Fruit fly (Drosophila melanogaster) whole organism, embryonic: ENCODE data around the gene Rrp47.

ENCODE experiments used
- BEAF-32 ChIP-seq: fragments of 200-800 bp; sonication (Bioruptor generic); optimal IDR thresholded peaks from 3 replicates; lab custom pipeline; 2017; ENCODE audit warnings: missing biosample characterization, missing genetic modification characterization, mild to moderate bottlenecking, moderate library complexity, missing genetic modification reagents
- CG10366 ChIP-seq: fragments of 200-800 bp; sonication (Bioruptor generic); IDR thresholded peaks from 2 replicates; pipeline ENCODE4 v1.3.6; 2022; ENCODE audit warnings: missing biosample characterization, missing genetic modification characterization
- CG10979 ChIP-seq: fragments of 200-800 bp; sonication (Bioruptor generic); optimal IDR thresholded peaks from 2 replicates; lab custom pipeline; 2018; ENCODE audit warnings: missing biosample characterization, mild to moderate bottlenecking, missing genetic modification characterization, moderate library complexity
- CG11247 ChIP-seq: fragments of 200-800 bp; sonication (Bioruptor generic); IDR thresholded peaks from 2 replicates; pipeline ENCODE4 v1.3.6; 2022; ENCODE audit warnings: missing biosample characterization, missing genetic modification characterization
- CG12236 ChIP-seq: fragments of 200-800 bp; sonication (Bioruptor generic); optimal IDR thresholded peaks from 2 replicates; lab custom pipeline; 2016; ENCODE audit warnings: missing biosample characterization, missing genetic modification characterization
- CG12391 ChIP-seq: fragments of 200-800 bp; sonication (Bioruptor generic); optimal IDR thresholded peaks from 3 replicates; lab custom pipeline; 2018; ENCODE audit warnings: missing biosample characterization, mild to moderate bottlenecking, missing genetic modification characterization, moderate library complexity
- CG12659 ChIP-seq: fragments of 200-800 bp; sonication (Bioruptor generic); optimal IDR thresholded peaks from 3 replicates; lab custom pipeline; 2017; ENCODE audit warnings: mild to moderate bottlenecking, missing biosample characterization, missing genetic modification reagents, missing genetic modification characterization
- CG14050 ChIP-seq: fragments of 200-800 bp; sonication (Bioruptor generic); IDR thresholded peaks from 3 replicates; pipeline ENCODE4 v1.3.6; 2022; ENCODE audit warnings: missing biosample characterization, missing genetic modification characterization
- CG14667 ChIP-seq: fragments of 200-800 bp; sonication (Bioruptor generic); IDR thresholded peaks from 2 replicates; pipeline ENCODE4 v1.3.6; 2022; ENCODE audit warnings: missing biosample characterization, missing genetic modification characterization
- CG15011 ChIP-seq: fragments of 200-800 bp; sonication (Bioruptor generic); optimal IDR thresholded peaks from 3 replicates; lab custom pipeline; 2018; ENCODE audit warnings: missing biosample characterization, mild to moderate bottlenecking, missing genetic modification characterization
- CG15479 ChIP-seq: fragments of 200-800 bp; sonication (Bioruptor generic); optimal IDR thresholded peaks from 3 replicates; lab custom pipeline; 2019; ENCODE audit warnings: missing biosample characterization, mild to moderate bottlenecking, missing genetic modification characterization, moderate library complexity
- CG16779 ChIP-seq: fragments of 200-800 bp; sonication (Bioruptor generic); IDR thresholded peaks from 2 replicates; pipeline ENCODE4 v1.3.6; 2022; ENCODE audit warnings: missing biosample characterization, missing genetic modification characterization
- CG16815 ChIP-seq: fragments of 200-800 bp; sonication (Bioruptor generic); optimal IDR thresholded peaks from 3 replicates; lab custom pipeline; 2017; ENCODE audit warnings: missing biosample characterization, mild to moderate bottlenecking, missing genetic modification characterization
- CG17829 ChIP-seq: fragments of 200-800 bp; optimal IDR thresholded peaks from 2 replicates; lab custom pipeline; 2019; ENCODE audit warnings: missing biosample characterization, mild to moderate bottlenecking, missing genetic modification characterization, moderate library complexity
- CG1792 ChIP-seq: fragments of 200-800 bp; sonication (Bioruptor generic); optimal IDR thresholded peaks from 2 replicates; lab custom pipeline; 2016; ENCODE audit warnings: missing biosample characterization, missing genetic modification characterization
- CG2116 ChIP-seq: fragments of 200-800 bp; sonication (Bioruptor generic); optimal IDR thresholded peaks from 3 replicates; lab custom pipeline; 2018; ENCODE audit warnings: missing biosample characterization, mild to moderate bottlenecking, missing genetic modification characterization
- CG4820 ChIP-seq: fragments of 200-800 bp; sonication (Bioruptor generic); optimal IDR thresholded peaks from 3 replicates; lab custom pipeline; 2016; ENCODE audit warnings: missing biosample characterization, missing genetic modification characterization
- CG4854 ChIP-seq: fragments of 200-800 bp; sonication (Bioruptor generic); optimal IDR thresholded peaks from 2 replicates; lab custom pipeline; 2016; ENCODE audit warnings: missing biosample characterization, missing genetic modification characterization, inconsistent platforms
- CG5180 ChIP-seq: fragments of 200-800 bp; sonication (Bioruptor generic); optimal IDR thresholded peaks from 3 replicates; lab custom pipeline; 2017; ENCODE audit warnings: missing biosample characterization, missing genetic modification characterization, mild to moderate bottlenecking, moderate library complexity, missing genetic modification reagents
- CG6254 ChIP-seq: fragments of 200-800 bp; sonication (Bioruptor generic); optimal IDR thresholded peaks from 3 replicates; lab custom pipeline; 2017; ENCODE audit warnings: mild to moderate bottlenecking, missing biosample characterization, missing genetic modification reagents, missing genetic modification characterization
- CG6689 ChIP-seq: fragments of 200-800 bp; sonication (Bioruptor generic); IDR thresholded peaks from 2 replicates; pipeline ENCODE4 v1.3.6; 2022; ENCODE audit warnings: missing biosample characterization, missing genetic modification characterization
- CG7839 ChIP-seq: fragments of 200-800 bp; sonication (Bioruptor generic); optimal IDR thresholded peaks from 3 replicates; lab custom pipeline; 2018; ENCODE audit warnings: missing biosample characterization, mild to moderate bottlenecking, missing genetic modification characterization, moderate library complexity
- CTCF ChIP-seq: fragments of 200-800 bp; sonication (Bioruptor generic); optimal IDR thresholded peaks from 2 replicates; lab custom pipeline; 2017; ENCODE audit warnings: missing biosample characterization, mild to moderate bottlenecking, missing genetic modification characterization, moderate library complexity
- Dbx ChIP-seq: fragments of 200-800 bp; sonication (Bioruptor generic); IDR thresholded peaks from 3 replicates; pipeline ENCODE4 v1.3.6; 2022; ENCODE audit warnings: missing biosample characterization, missing genetic modification characterization
- Dfd ChIP-seq, 2 experiments: fragments of >200 bp; optimal IDR thresholded peaks; 2 replicates each; lab custom pipeline; 2017; ENCODE audit warnings: missing biosample characterization in 2 of 2, missing genetic modification characterization in 2 of 2
- Doc2 ChIP-seq: fragments of 200-800 bp; sonication (Bioruptor generic); IDR thresholded peaks from 2 replicates; pipeline ENCODE4 v1.3.6; 2022; ENCODE audit warnings: missing biosample characterization, missing genetic modification characterization
- Ets65A ChIP-seq: fragments of 200-800 bp; sonication (Bioruptor generic); peaks from one replicate; lab custom pipeline; 2016; ENCODE audit warnings: missing biosample characterization, missing genetic modification characterization
- Ets97D ChIP-seq: fragments of 200-800 bp; sonication (Bioruptor generic); optimal IDR thresholded peaks from 3 replicates; lab custom pipeline; 2016; ENCODE audit warnings: missing biosample characterization, missing genetic modification characterization
- H2.0 ChIP-seq: fragments of 200-800 bp; sonication (Bioruptor generic); IDR thresholded peaks from 2 replicates; pipeline ENCODE4 v1.3.6; 2022; ENCODE audit warnings: missing biosample characterization, missing genetic modification characterization
- Mes4 ChIP-seq: fragments of 200-800 bp; sonication (Bioruptor generic); optimal IDR thresholded peaks from 2 replicates; lab custom pipeline; 2016; ENCODE audit warnings: missing biosample characterization, missing genetic modification characterization
- Nf-YB ChIP-seq: fragments of 200-800 bp; sonication (Bioruptor generic); optimal IDR thresholded peaks from 3 replicates; lab custom pipeline; 2019; ENCODE audit warnings: missing biosample characterization, mild to moderate bottlenecking, missing genetic modification characterization, moderate library complexity
- Opbp ChIP-seq: fragments of 200-800 bp; sonication (Bioruptor generic); IDR thresholded peaks from 3 replicates; pipeline ENCODE4 v1.3.6; 2022; ENCODE audit warnings: missing biosample characterization, missing genetic modification characterization; ENCODE audit not compliant: partially characterized antibody
- Ravus ChIP-seq: fragments of 200-800 bp; sonication (Bioruptor generic); IDR thresholded peaks from 2 replicates; pipeline ENCODE4 v1.3.6; 2022; ENCODE audit warnings: missing biosample characterization, missing genetic modification characterization
- TFAM ChIP-seq: fragments of 200-800 bp; sonication (Bioruptor generic); optimal IDR thresholded peaks from 2 replicates; lab custom pipeline; 2017; ENCODE audit warnings: missing biosample characterization, missing genetic modification characterization, inconsistent platforms
- ab ChIP-seq: fragments of 200-800 bp; sonication (Bioruptor generic); optimal IDR thresholded peaks from 2 replicates; lab custom pipeline; 2016; ENCODE audit warnings: missing biosample characterization, missing genetic modification characterization
- ara ChIP-seq: fragments of 200-800 bp; sonication (Bioruptor generic); IDR thresholded peaks from 2 replicates; pipeline ENCODE4 v1.3.6; 2022; ENCODE audit warnings: missing biosample characterization, missing genetic modification characterization
- bigmax ChIP-seq: fragments of 200-800 bp; sonication (Bioruptor generic); optimal IDR thresholded peaks from 2 replicates; lab custom pipeline; 2018; ENCODE audit warnings: missing biosample characterization, mild to moderate bottlenecking, missing genetic modification characterization
- bowl ChIP-seq: fragments of 200-800 bp; sonication (Bioruptor generic); IDR thresholded peaks from 2 replicates; pipeline ENCODE4 v1.3.6; 2022; ENCODE audit warnings: missing biosample characterization, missing genetic modification characterization
- cato ChIP-seq: fragments of 200-800 bp; sonication (Bioruptor generic); optimal IDR thresholded peaks from 2 replicates; lab custom pipeline; 2016; ENCODE audit warnings: missing biosample characterization, missing genetic modification characterization, borderline replicate concordance
- fd102C ChIP-seq: fragments of 200-800 bp; sonication (Bioruptor generic); optimal IDR thresholded peaks from 2 replicates; lab custom pipeline; 2018; ENCODE audit warnings: missing biosample characterization, mild to moderate bottlenecking, missing genetic modification characterization, moderate library complexity
- gsb ChIP-seq: fragments of 200-800 bp; sonication (Bioruptor generic); IDR thresholded peaks from 2 replicates; pipeline ENCODE4 v1.3.6; 2022; ENCODE audit warnings: missing biosample characterization, missing genetic modification characterization
- hbn ChIP-seq: fragments of 200-800 bp; sonication (Bioruptor generic); IDR thresholded peaks from 2 replicates; pipeline ENCODE4 v1.3.6; 2022; ENCODE audit warnings: missing biosample characterization, missing genetic modification characterization; ENCODE audit not compliant: partially characterized antibody
- kay ChIP-seq: fragments of 200-800 bp; sonication (Bioruptor generic); optimal IDR thresholded peaks from 2 replicates; lab custom pipeline; 2016; ENCODE audit warnings: missing biosample characterization, missing genetic modification characterization
- luna ChIP-seq: fragments of 200-800 bp; sonication (Bioruptor generic); optimal IDR thresholded peaks from 2 replicates; lab custom pipeline; 2016; ENCODE audit warnings: missing biosample characterization, missing genetic modification characterization
- nerfin-2 ChIP-seq: fragments of 200-800 bp; sonication (Bioruptor generic); IDR thresholded peaks from 2 replicates; pipeline ENCODE4 v1.3.6; 2022; ENCODE audit warnings: missing biosample characterization, missing genetic modification characterization; ENCODE audit not compliant: partially characterized antibody
- nom ChIP-seq: fragments of 200-800 bp; sonication (Bioruptor generic); optimal IDR thresholded peaks from 2 replicates; lab custom pipeline; 2017; ENCODE audit warnings: missing biosample characterization, missing genetic modification characterization, mild to moderate bottlenecking, moderate library complexity, missing genetic modification reagents
- shn ChIP-seq: fragments of 200-800 bp; sonication (Bioruptor generic); optimal IDR thresholded peaks from 3 replicates; lab custom pipeline; 2016; ENCODE audit warnings: missing biosample characterization, missing genetic modification characterization
- stwl ChIP-seq: fragments of 200-800 bp; sonication (Bioruptor generic); optimal IDR thresholded peaks from 3 replicates; lab custom pipeline; 2018; ENCODE audit warnings: missing biosample characterization, mild to moderate bottlenecking, missing genetic modification characterization, moderate library complexity
- tgo ChIP-seq: fragments of 200-800 bp; sonication (Bioruptor generic); IDR thresholded peaks from 3 replicates; pipeline ENCODE4 v1.3.6; 2022; ENCODE audit warnings: missing biosample characterization, missing genetic modification characterization
- twi ChIP-seq: fragments of 200-800 bp; optimal IDR thresholded peaks from 2 replicates; lab custom pipeline; 2019; ENCODE audit warnings: missing biosample characterization, mild to moderate bottlenecking, missing genetic modification characterization, moderate library complexity

The Rrp47 gene

dm6 chrX:15909564-15910284 is 35.0 kb upstream of the Rrp47 start, which contains the start of gene CycD (continued):
- TF ChIP-seq nom (GFP tag; lab: Kevin White, UChicago) (no peak), Dbx (GFP tag; lab: Robert Waterston, UW) (peak; percentile 68; the same call in 2 of the 3 replicates), CG6689 (GFP tag; lab: Robert Waterston, UW) (no peak; the same call in 1 of the 2 replicates), CG14667 (GFP tag; lab: Robert Waterston, UW) (no peak), CG17829 (peak; percentile 12), ara (no peak), Ets65A (GFP tag; lab: Kevin White, UChicago) (peak; percentile 94), BEAF-32 (GFP tag; lab: Kevin White, UChicago) (peak; percentile 69), CG7839 (tag; lab: Kevin White, UChicago) (no peak), CG16779 (GFP tag; lab: Robert Waterston, UW) (no peak), nerfin-2 (no peak), cato (no peak), CG10979 (tag; lab: Kevin White, UChicago) (peak; percentile 21), luna (GFP tag; lab: Kevin White, UChicago) (no peak), CG14050 (GFP tag; lab: Robert Waterston, UW) (no peak), CG15011 (GFP tag; lab: Kevin White, UChicago) (no peak), Mes4 (GFP tag; lab: Kevin White, UChicago) (no peak), kay (GFP tag; lab: Kevin White, UChicago) (no peak), TFAM (no peak), shn (peak; percentile 27), twi (no peak), Opbp (peak; percentile 78), Ets97D (GFP tag; lab: Kevin White, UChicago) (peak; percentile 61), H2.0 (GFP tag; lab: Robert Waterston, UW) (peak; percentile 23; the same call in 1 of the 2 replicates), CG2116 (GFP tag; lab: Kevin White, UChicago) (peak; percentile 18), CG12659 (peak; percentile 48), bowl (GFP tag; lab: Robert Waterston, UW) (no peak), CG11247 (GFP tag; lab: Robert Waterston, UW) (0 out of 2 replicates have a peak, but pooled peaks have one; percentile 22), CG16815 (GFP tag; lab: Kevin White, UChicago) (peak; percentile 6), fd102C (no peak), CG15479 (no peak), CG12236 (GFP tag; lab: Kevin White, UChicago) (no peak), CG6254 (GFP tag; lab: Kevin White, UChicago) (no peak), stwl (peak; percentile 93), CG4854 (no peak), CG10366 (GFP tag; lab: Robert Waterston, UW) (peak; percentile 26; the same call in 1 of the 2 replicates), CG12391 (peak; percentile 25), CG5180 (GFP tag; lab: Kevin White, UChicago) (no peak), tgo (GFP tag; lab: Robert Waterston, UW) (peak; percentile 17; the same call in 1 of the 3 replicates), Nf-YB (GFP tag; lab: Kevin White, UChicago) (no peak), ab (no peak), bigmax (GFP tag; lab: Kevin White, UChicago) (no peak), Ravus (GFP tag; lab: Robert Waterston, UW) (no peak), CG1792 (GFP tag; lab: Kevin White, UChicago) (peak; percentile 68), hbn (no peak), Doc2 (GFP tag; lab: Robert Waterston, UW) (no peak), CTCF (no peak), gsb (no peak), CG4820 (GFP tag; lab: Kevin White, UChicago) (no peak), Dfd (GFP tag; optimal IDR thresholded peaks at IDR 0.05; lab: Kevin White, UChicago) (peak in 1 of 2 experiments; percentile 29)
